Fruit fly (Drosophila melanogaster): ENCODE measurements around the gene CG17377.
A peak's percentile ranks its signal among the peaks of the same experiment; 100 is the strongest.

The CG17377 gene

dm6 chr2L:6819230-6820049 is 16.8 kb upstream of the CG17377 start:
- no peak for TF ChIP-seq CG1620 (GFP tag; optimal IDR thresholded peaks at IDR 0.05)
- no peak for TF ChIP-seq CG14711 (tag; optimal IDR thresholded peaks at IDR 0.05)
- TF ChIP-seq CG33017 (tag; optimal IDR thresholded peaks at IDR 0.05), result peak; percentile 35
- no peak for TF ChIP-seq CG12768 (GFP tag; optimal IDR thresholded peaks at IDR 0.05)
- no peak for TF ChIP-seq CG7045 (GFP tag; optimal IDR thresholded peaks at IDR 0.05)
- no peak for TF ChIP-seq CG11617 (GFP tag; optimal IDR thresholded peaks at IDR 0.05)

- no peak for TF ChIP-seq tj (GFP tag; optimal IDR thresholded peaks at IDR 0.05)
- no peak for TF ChIP-seq Crg-1 (GFP tag; optimal IDR thresholded peaks at IDR 0.05)
- no peak for TF ChIP-seq ovo (GFP tag; optimal IDR thresholded peaks at IDR 0.05)
- TF ChIP-seq CG5204 (GFP tag; optimal IDR thresholded peaks at IDR 0.05), result no peak
- TF ChIP-seq kay (GFP tag; ENCODE audit: borderline replicate concordance), result no peak
- no peak for TF ChIP-seq pad (GFP tag; optimal IDR thresholded peaks at IDR 0.05)
- no peak for TF ChIP-seq CG11617 (GFP tag; optimal IDR thresholded peaks at IDR 0.05)
- no peak for TF ChIP-seq cic (GFP tag; optimal IDR thresholded peaks at IDR 0.05)
- no peak for TF ChIP-seq CG7045 (GFP tag; optimal IDR thresholded peaks at IDR 0.05)
- TF ChIP-seq cnc (optimal IDR thresholded peaks at IDR 0.05), result no peak
- no peak for TF ChIP-seq Mnt (GFP tag; optimal IDR thresholded peaks at IDR 0.05)
- TF ChIP-seq CG1620 (GFP tag; optimal IDR thresholded peaks at IDR 0.05), result no peak
- no peak for TF ChIP-seq CG33017 (tag; optimal IDR thresholded peaks at IDR 0.05)
These were observed 15.7 kb upstream of the CG17377 start for dm6 chr2L:6818357-6818756.

- peak; percentile 25 for TF ChIP-seq pad (GFP tag; optimal IDR thresholded peaks at IDR 0.05)
- TF ChIP-seq CG12768 (GFP tag; optimal IDR thresholded peaks at IDR 0.05), result no peak
These were observed 14.9 kb upstream of the CG17377 start for dm6 chr2L:6817493-6817892.

- TF ChIP-seq bab1 (GFP tag; optimal IDR thresholded peaks at IDR 0.05) (no peak), CG5204 (GFP tag; optimal IDR thresholded peaks at IDR 0.05) (no peak), kay (GFP tag; ENCODE audit: borderline replicate concordance) (no peak), cic (GFP tag; optimal IDR thresholded peaks at IDR 0.05) (no peak), CG7045 (GFP tag; optimal IDR thresholded peaks at IDR 0.05) (no peak)
These were observed 3.1 kb upstream of the CG17377 start, which contains the start of gene CG17375 for dm6 chr2L:6805783-6806182. TSS of gene CG17375 (minus strand) at chr2L:6805792.

dm6 chr2L:6800794-6801193 is 1.8 kb downstream of the CG17377 start, which contains the start of gene CG17376:
TSS of gene CG17376 (minus strand) at chr2L:6800894.
- TF ChIP-seq bab1 (GFP tag; optimal IDR thresholded peaks at IDR 0.05) (no peak), cic (GFP tag; optimal IDR thresholded peaks at IDR 0.05) (no peak), Clk (GFP tag; optimal IDR thresholded peaks at IDR 0.05) (no peak), kay (GFP tag; ENCODE audit: borderline replicate concordance) (no peak), toe (GFP tag; optimal IDR thresholded peaks at IDR 0.05) (no peak), CG7101 (tag; optimal IDR thresholded peaks at IDR 0.05) (no peak), Hr96 (GFP tag; optimal IDR thresholded peaks at IDR 0.05) (no peak), CG12768 (GFP tag; optimal IDR thresholded peaks at IDR 0.05) (no peak), Crg-1 (GFP tag; optimal IDR thresholded peaks at IDR 0.05) (no peak), ovo (GFP tag; optimal IDR thresholded peaks at IDR 0.05) (no peak), cnc (optimal IDR thresholded peaks at IDR 0.05) (no peak), CG14711 (tag; optimal IDR thresholded peaks at IDR 0.05) (no peak), CG7045 (GFP tag; optimal IDR thresholded peaks at IDR 0.05) (no peak), tj (GFP tag; optimal IDR thresholded peaks at IDR 0.05) (no peak)

- TF ChIP-seq tj (GFP tag; optimal IDR thresholded peaks at IDR 0.05), result no peak
- no peak for TF ChIP-seq pad (GFP tag; optimal IDR thresholded peaks at IDR 0.05)
- no peak for TF ChIP-seq Crg-1 (GFP tag; optimal IDR thresholded peaks at IDR 0.05)
- TF ChIP-seq Clk (GFP tag; optimal IDR thresholded peaks at IDR 0.05), result no peak
- no peak for TF ChIP-seq CG14711 (tag; optimal IDR thresholded peaks at IDR 0.05)
- TF ChIP-seq CG1620 (GFP tag; optimal IDR thresholded peaks at IDR 0.05), result no peak
- TF ChIP-seq cic (GFP tag; optimal IDR thresholded peaks at IDR 0.05), result no peak
- TF ChIP-seq Hr96 (GFP tag; optimal IDR thresholded peaks at IDR 0.05), result no peak
- TF ChIP-seq toe (GFP tag; optimal IDR thresholded peaks at IDR 0.05), result no peak
- TF ChIP-seq CG7101 (tag; optimal IDR thresholded peaks at IDR 0.05), result no peak
- TF ChIP-seq cnc (optimal IDR thresholded peaks at IDR 0.05), result no peak
- TF ChIP-seq bab1 (GFP tag; optimal IDR thresholded peaks at IDR 0.05), result no peak
- TF ChIP-seq CG33017 (tag; optimal IDR thresholded peaks at IDR 0.05), result no peak
These were observed 3.1 kb downstream of the CG17377 start for dm6 chr2L:6799551-6799950.

- TF ChIP-seq CG7045 (GFP tag; optimal IDR thresholded peaks at IDR 0.05), result no peak
- peak; percentile 45 for TF ChIP-seq kay (GFP tag; ENCODE audit: borderline replicate concordance)
- TF ChIP-seq toe (GFP tag; optimal IDR thresholded peaks at IDR 0.05), result no peak
These were observed 3.8 kb downstream of the CG17377 start, which contains the start of the genes nrv2 and CG43610 for dm6 chr2L:6798762-6799246. TSS of gene nrv2 (minus strand) at chr2L:6798862. TSS of gene CG43610 (plus strand) at chr2L:6799196.
